Worm (Caenorhabditis elegans) whole organism, early embryonic: ENCODE data around the gene C56C10.7.

ENCODE experiments used
- F13C5.2 ChIP-seq: sonication (generic microtip); optimal IDR thresholded peaks from 2 replicates; lab custom pipeline; 2017; ENCODE audit warnings: mild to moderate bottlenecking, missing genetic modification characterization, inconsistent platforms, missing compliant biosample characterization
- aly-1 ChIP-seq: sonication (generic microtip); optimal IDR thresholded peaks from 2 replicates; lab custom pipeline; 2016; ENCODE audit warnings: missing genetic modification characterization, missing compliant biosample characterization
- ama-1 ChIP-seq: fragments of 150-350 bp; optimal IDR thresholded peaks from 2 replicates; lab custom pipeline; 2014
- ceh-36 ChIP-seq: sonication (generic microtip); optimal IDR thresholded peaks from 2 replicates; lab custom pipeline; 2016; ENCODE audit warnings: missing genetic modification characterization, inconsistent platforms, missing compliant biosample characterization
- hmg-4 ChIP-seq: fragments of 200-800 bp; sonication (Bioruptor generic); optimal IDR thresholded peaks from 2 replicates; lab custom pipeline; 2018; ENCODE audit warnings: mild to moderate bottlenecking, missing genetic modification characterization, missing compliant biosample characterization
- pes-1 ChIP-seq: fragments of 200-800 bp; sonication (Bioruptor generic); IDR thresholded peaks from 2 replicates; pipeline ENCODE4 v1.3.6; 2022; ENCODE audit warnings: missing genetic modification reagents, missing genetic modification characterization, missing compliant biosample characterization
- tra-4 ChIP-seq: sonication (generic microtip); optimal IDR thresholded peaks from 2 replicates; lab custom pipeline; 2017; ENCODE audit warnings: missing genetic modification characterization, missing compliant biosample characterization

DNA sequence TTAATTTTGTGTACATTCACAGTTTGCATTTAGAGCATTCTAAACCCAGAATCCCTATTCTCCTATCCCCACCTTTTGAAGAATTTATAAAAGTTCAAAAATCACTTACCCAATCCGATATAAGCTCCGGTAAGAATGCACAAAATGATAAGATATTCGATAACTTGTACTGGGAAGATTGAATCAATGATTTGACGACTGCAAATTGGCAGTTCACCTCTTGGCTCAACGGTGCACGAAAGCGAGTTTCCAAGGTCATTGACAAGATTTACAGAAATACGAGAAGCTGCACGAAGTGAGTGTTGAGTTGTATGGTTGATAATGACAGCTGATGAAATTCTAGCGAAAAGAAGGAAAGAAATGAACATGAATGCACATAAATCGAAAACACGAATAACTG, 27.1 kb downstream of the C56C10.7 start:
- TF ChIP-seq F13C5.2 (tag; lab: Kevin White, UChicago), result no peak
- TF ChIP-seq ceh-36 (tag; lab: Kevin White, UChicago), result no peak
- TF ChIP-seq aly-1 (tag; lab: Kevin White, UChicago), result no peak
- TF ChIP-seq pes-1 (GFP tag; lab: Robert Waterston, UW), result no peak
- TF ChIP-seq hmg-4 (GFP tag; lab: Kevin White, UChicago), result no peak
- TF ChIP-seq ama-1, result no peak
- no peak for TF ChIP-seq tra-4 (tag; lab: Kevin White, UChicago)
